Fruit fly (Drosophila melanogaster): ENCODE results near the gene CG13643.

The CG13643 gene

DNA sequence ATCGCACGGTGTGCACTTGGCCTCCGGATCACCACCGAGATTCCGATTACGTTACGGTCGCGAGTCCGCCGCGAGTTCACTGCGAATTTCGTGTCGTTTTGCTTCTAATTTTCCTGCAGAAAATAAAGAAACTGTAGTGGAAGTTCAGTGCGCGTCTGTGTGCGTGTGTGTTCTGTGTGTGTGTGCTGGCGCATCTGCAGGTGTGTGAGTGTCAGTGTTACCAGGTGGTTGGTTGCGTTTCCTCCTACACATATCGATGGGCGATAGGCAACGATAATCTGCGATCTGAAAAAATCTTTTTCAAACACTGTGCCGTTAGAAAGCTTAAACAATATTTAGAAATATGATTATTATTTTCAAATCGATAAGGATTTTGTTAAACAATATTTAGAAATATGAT, 32.2 kb upstream of the CG13643 start, which contains the start of gene Osbp (continued):
- TF ChIP-seq amos (GFP tag; IDR thresholded peaks at IDR 0.05; ENCODE audit: partially characterized antibody) (peak; percentile 70), CG17361 (GFP tag; IDR thresholded peaks at IDR 0.05) (no peak), CG3838 (GFP tag; optimal IDR thresholded peaks at IDR 0.05) (no peak), CG42726 (GFP tag; IDR thresholded peaks at IDR 0.05; ENCODE audit: partially characterized antibody) (peak; percentile 70), ash1 (GFP tag; optimal IDR thresholded peaks at IDR 0.05) (no peak), Jarid2 (GFP tag; optimal IDR thresholded peaks at IDR 0.05) (no peak), MBD-R2 (GFP tag; IDR thresholded peaks at IDR 0.05) (peak; percentile 81), klu (GFP tag; IDR thresholded peaks at IDR 0.05) (no peak), chif (GFP tag; optimal IDR thresholded peaks at IDR 0.05) (no peak), CG8478 (optimal IDR thresholded peaks at IDR 0.05) (peak; percentile 73), Side (GFP tag; optimal IDR thresholded peaks at IDR 0.05) (no peak), CG18262 (tag; optimal IDR thresholded peaks at IDR 0.05) (no peak), CG32772 (GFP tag; IDR thresholded peaks at IDR 0.05) (no peak), pan (optimal IDR thresholded peaks at IDR 0.05) (no peak), pan (GFP tag; optimal IDR thresholded peaks at IDR 0.05 in 1 of 2, IDR thresholded peaks at IDR 0.05 in 1 of 2) (peak in 1 of 2 experiments; percentile 45), CG4617 (GFP tag; optimal IDR thresholded peaks at IDR 0.05; ENCODE audit: borderline replicate concordance) (peak; percentile 57), gro (GFP tag; optimal IDR thresholded peaks at IDR 0.05) (no peak), dmrt11E (tag; optimal IDR thresholded peaks at IDR 0.05) (no peak), CG6791 (GFP tag; IDR thresholded peaks at IDR 0.05; ENCODE audit: partially characterized antibody) (peak; percentile 75), CG9797 (GFP tag; optimal IDR thresholded peaks at IDR 0.05) (peak; percentile 79), stc (GFP tag; IDR thresholded peaks at IDR 0.05) (no peak), B-H1 (GFP tag; IDR thresholded peaks at IDR 0.05) (no peak), bbx (GFP tag; IDR thresholded peaks at IDR 0.05; ENCODE audit: partially characterized antibody) (peak; percentile 72), crc (GFP tag; optimal IDR thresholded peaks at IDR 0.05) (no peak), CG17829 (tag; optimal IDR thresholded peaks at IDR 0.05) (peak; percentile 36), B-H2 (GFP tag; optimal IDR thresholded peaks at IDR 0.05) (peak; percentile 65), row (GFP tag; IDR thresholded peaks at IDR 0.05) (peak; percentile 41; the same call in 2 of the 3 replicates), ase (GFP tag; IDR thresholded peaks at IDR 0.05) (no peak), hbn (GFP tag; IDR thresholded peaks at IDR 0.05; ENCODE audit: partially characterized antibody) (no peak; the same call in 1 of the 2 replicates), fru (optimal IDR thresholded peaks at IDR 0.05) (no peak), ap (GFP tag; IDR thresholded peaks at IDR 0.05) (no peak), Blimp-1 (GFP tag; optimal IDR thresholded peaks at IDR 0.05) (no peak), CG2202 (tag; optimal IDR thresholded peaks at IDR 0.05) (no peak), CG7963 (GFP tag; IDR thresholded peaks at IDR 0.05; ENCODE audit: partially characterized antibody) (peak; percentile 59; the same call in 1 of the 3 replicates), MTF-1 (GFP tag; optimal IDR thresholded peaks at IDR 0.05; ENCODE audit: borderline replicate concordance) (peak; percentile 36), CG12391 (tag; optimal IDR thresholded peaks at IDR 0.05) (no peak), PHDP (tag; optimal IDR thresholded peaks at IDR 0.05) (no peak), aop (GFP tag; IDR thresholded peaks at IDR 0.05) (peak; percentile 59; the same call in 1 of the 2 replicates), Myb (GFP tag; optimal IDR thresholded peaks at IDR 0.05) (peak; percentile 96), Hr51 (GFP tag; optimal IDR thresholded peaks at IDR 0.05) (no peak), CG14710 (tag; optimal IDR thresholded peaks at IDR 0.05) (peak; percentile 40), trem (tag; optimal IDR thresholded peaks at IDR 0.05) (peak; percentile 61), pho (GFP tag; optimal IDR thresholded peaks at IDR 0.05) (no peak), cas (GFP tag; IDR thresholded peaks at IDR 0.05) (peak; percentile 47; the same call in 1 of the 2 replicates), Meics (GFP tag; optimal IDR thresholded peaks at IDR 0.05) (no peak), Hey (tag; optimal IDR thresholded peaks at IDR 0.05) (no peak), Asciz (GFP tag; optimal IDR thresholded peaks at IDR 0.05) (no peak), CG2875 (GFP tag; optimal IDR thresholded peaks at IDR 0.05) (no peak), sob (GFP tag; IDR thresholded peaks at IDR 0.05) (peak; percentile 6; the same call in 1 of the 2 replicates), CG6254 (GFP tag; optimal IDR thresholded peaks at IDR 0.05) (no peak), ewg (GFP tag; optimal IDR thresholded peaks at IDR 0.05) (peak; percentile 26)
